Worm (Caenorhabditis elegans) whole organism, L1 larva: ENCODE results near the gene ZK353.3.

Source experiments
- C16A3.4 ChIP-seq: fragments of 150-350 bp; optimal IDR thresholded peaks from 2 replicates; lab custom pipeline; 2014; ENCODE audit warnings: missing biosample characterization, missing genetic modification characterization
- C34B4.2 ChIP-seq: sonication (generic microtip); optimal IDR thresholded peaks from 2 replicates; lab custom pipeline; 2017; ENCODE audit warnings: mild to moderate bottlenecking, missing genetic modification characterization, missing compliant biosample characterization
- F16B12.6 ChIP-seq: fragments of 150-350 bp; optimal IDR thresholded peaks from 2 replicates; lab custom pipeline; 2014; ENCODE audit warnings: missing biosample characterization, missing genetic modification characterization
- alr-1 ChIP-seq: fragments of 200-800 bp; sonication (Bioruptor generic); optimal IDR thresholded peaks from 2 replicates; lab custom pipeline; 2018; ENCODE audit warnings: borderline replicate concordance, mild to moderate bottlenecking, missing genetic modification characterization, missing compliant biosample characterization
- ama-1 ChIP-seq: fragments of 150-350 bp; optimal IDR thresholded peaks from 2 replicates; lab custom pipeline; 2014
- ceh-8 ChIP-seq: fragments of 200-800 bp; sonication (Bioruptor generic); optimal IDR thresholded peaks from 2 replicates; lab custom pipeline; 2018; ENCODE audit warnings: mild to moderate bottlenecking, missing genetic modification characterization, moderate library complexity, missing compliant biosample characterization
- ceh-88 ChIP-seq: fragments of 200-800 bp; sonication (Bioruptor generic); IDR thresholded peaks from 2 replicates; pipeline ENCODE4 v1.3.6; 2022; ENCODE audit warnings: missing genetic modification characterization, missing compliant biosample characterization
- ceh-90 ChIP-seq: sonication (generic microtip); optimal IDR thresholded peaks from 2 replicates; lab custom pipeline; 2016; ENCODE audit warnings: missing genetic modification characterization, missing compliant biosample characterization
- ces-1 ChIP-seq: fragments of 150-350 bp; optimal IDR thresholded peaks from 2 replicates; lab custom pipeline; 2014; ENCODE audit warnings: missing biosample characterization, missing genetic modification reagents, missing genetic modification characterization
- efl-1 ChIP-seq, 4 experiments: fragments of 150-350 bp; optimal IDR thresholded peaks in 3 of 4; peaks in 1 of 4; 1 replicate in 1 of 4; 2 replicates in 3 of 4; lab custom pipeline; 2014; ENCODE audit warnings: missing biosample characterization in 2 of 4, missing genetic modification characterization in 2 of 4, missing genetic modification reagents in 2 of 4
- egl-13 ChIP-seq: sonication (generic microtip); optimal IDR thresholded peaks from 2 replicates; lab custom pipeline; 2016; ENCODE audit warnings: missing genotype, missing genetic modification reagents, missing genetic modification characterization, missing compliant biosample characterization
- elt-2 ChIP-seq: sonication (generic microtip); optimal IDR thresholded peaks from 2 replicates; lab custom pipeline; 2016; ENCODE audit warnings: missing genetic modification characterization, mild to moderate bottlenecking, inconsistent platforms, missing compliant biosample characterization, missing genetic modification reagents
- elt-3 ChIP-seq, 6 experiments: fragments of 150-350 bp in 1 of 6; sonication (generic microtip); optimal IDR thresholded peaks; 2 replicates each; lab custom pipeline; 2017 to 2018; ENCODE audit warnings: missing biosample characterization in 6 of 6, missing genetic modification characterization in 6 of 6, inconsistent platforms in 1 of 6
- fkh-4 ChIP-seq: sonication (generic microtip); optimal IDR thresholded peaks from 2 replicates; lab custom pipeline; 2016; ENCODE audit warnings: missing compliant biosample characterization, missing genetic modification characterization, borderline replicate concordance
- fkh-8 ChIP-seq: sonication (generic microtip); optimal IDR thresholded peaks from 2 replicates; lab custom pipeline; 2016; ENCODE audit warnings: mild to moderate bottlenecking, missing genetic modification characterization, missing compliant biosample characterization
- hlh-4 ChIP-seq: sonication (generic microtip); optimal IDR thresholded peaks from 2 replicates; lab custom pipeline; 2016; ENCODE audit warnings: mild to moderate bottlenecking, missing genetic modification characterization, missing compliant biosample characterization
- hpl-2 ChIP-seq: fragments of 150-350 bp; optimal IDR thresholded peaks from 2 replicates; lab custom pipeline; 2014; ENCODE audit warnings: missing biosample characterization, missing genetic modification reagents, missing genetic modification characterization
- irx-1 ChIP-seq: sonication (generic microtip); optimal IDR thresholded peaks from 2 replicates; lab custom pipeline; 2016; ENCODE audit warnings: missing genetic modification characterization, missing compliant biosample characterization
- isw-1 ChIP-seq: fragments of 200-800 bp; sonication (Bioruptor generic); IDR thresholded peaks from 2 replicates; pipeline ENCODE4 v1.3.6; 2022; ENCODE audit warnings: missing genetic modification characterization, missing compliant biosample characterization
- lin-13 ChIP-seq: fragments of 150-350 bp; optimal IDR thresholded peaks from 2 replicates; lab custom pipeline; 2014; ENCODE audit warnings: missing biosample characterization, missing genetic modification reagents, missing genetic modification characterization
- lin-14 ChIP-seq: fragments of 200-800 bp; sonication (Bioruptor generic); optimal IDR thresholded peaks from 2 replicates; lab custom pipeline; 2018; ENCODE audit warnings: mild to moderate bottlenecking, missing genetic modification characterization, moderate library complexity, missing compliant biosample characterization
- lin-35 ChIP-seq, 2 experiments: fragments of 150-350 bp; optimal IDR thresholded peaks; 2 replicates each; lab custom pipeline; 2014; ENCODE audit warnings: missing biosample characterization in 2 of 2, missing genetic modification characterization in 2 of 2, missing genetic modification reagents in 2 of 2
- lin-39 ChIP-seq: fragments of 150-350 bp; optimal IDR thresholded peaks from 2 replicates; lab custom pipeline; 2014; ENCODE audit warnings: missing biosample characterization, missing genetic modification reagents, missing genetic modification characterization
- lsy-2 ChIP-seq, 2 experiments: fragments of 150-350 bp; optimal IDR thresholded peaks; 2 replicates each; lab custom pipeline; 2014; ENCODE audit warnings: missing biosample characterization in 2 of 2, missing genetic modification characterization in 2 of 2
- mab-9 ChIP-seq: fragments of 200-800 bp; sonication (Bioruptor generic); IDR thresholded peaks from 2 replicates; pipeline ENCODE4 v1.3.6; 2022; ENCODE audit warnings: missing genetic modification reagents, missing genetic modification characterization, missing compliant biosample characterization
- nhr-19 ChIP-seq: fragments of 200-800 bp; sonication (Bioruptor generic); conservative IDR thresholded peaks from 2 replicates; pipeline ENCODE4 v1.3.6; 2022; ENCODE audit warnings: missing genetic modification characterization, missing compliant biosample characterization
- nhr-20 ChIP-seq: sonication (generic microtip); optimal IDR thresholded peaks from 2 replicates; lab custom pipeline; 2016; ENCODE audit warnings: mild to moderate bottlenecking, missing genetic modification characterization, missing compliant biosample characterization
- nhr-237 ChIP-seq: fragments of 150-350 bp; optimal IDR thresholded peaks from 2 replicates; lab custom pipeline; 2014; ENCODE audit warnings: missing biosample characterization, missing genetic modification characterization
- nhr-28 ChIP-seq: fragments of 150-350 bp; optimal IDR thresholded peaks from 2 replicates; lab custom pipeline; 2014; ENCODE audit warnings: missing biosample characterization, missing genetic modification characterization
- nhr-47 ChIP-seq: sonication (generic microtip); optimal IDR thresholded peaks from 2 replicates; lab custom pipeline; 2016; ENCODE audit warnings: mild to moderate bottlenecking, missing genetic modification characterization, moderate library complexity, missing compliant biosample characterization
- nhr-71 ChIP-seq: sonication (generic microtip); optimal IDR thresholded peaks from 2 replicates; lab custom pipeline; 2016; ENCODE audit warnings: mild to moderate bottlenecking, missing genetic modification characterization, moderate library complexity, missing compliant biosample characterization
- nhr-77 ChIP-seq: fragments of 150-350 bp; optimal IDR thresholded peaks from 2 replicates; lab custom pipeline; 2014; ENCODE audit warnings: missing biosample characterization, missing genetic modification characterization
- nhr-84 ChIP-seq: sonication (generic microtip); optimal IDR thresholded peaks from 2 replicates; lab custom pipeline; 2017; ENCODE audit warnings: missing biosample characterization, missing genetic modification characterization
- nhr-85 ChIP-seq: sonication (generic microtip); peaks from one replicate; lab custom pipeline; 2016; ENCODE audit warnings: missing genetic modification characterization, inconsistent platforms, missing compliant biosample characterization
- nhr-90 ChIP-seq: sonication (generic microtip); optimal IDR thresholded peaks from 2 replicates; lab custom pipeline; 2016; ENCODE audit warnings: mild to moderate bottlenecking, missing genetic modification characterization, missing compliant biosample characterization; ENCODE audit not compliant: poor library complexity
- pag-3 ChIP-seq: sonication (generic microtip); optimal IDR thresholded peaks from 2 replicates; lab custom pipeline; 2017; ENCODE audit warnings: missing genetic modification characterization, mild to moderate bottlenecking, missing compliant biosample characterization, antibody characterized with exemption, borderline replicate concordance; ENCODE audit not compliant: insufficient read depth
- pax-3 ChIP-seq: fragments of 200-800 bp; sonication (Bioruptor generic); optimal IDR thresholded peaks from 2 replicates; lab custom pipeline; 2018; ENCODE audit warnings: mild to moderate bottlenecking, missing genetic modification characterization, moderate library complexity, missing compliant biosample characterization
- pqm-1 ChIP-seq: sonication (generic microtip); optimal IDR thresholded peaks from 3 replicates; lab custom pipeline; 2017; ENCODE audit warnings: missing biosample characterization, missing genetic modification characterization
- skn-1 ChIP-seq: fragments of 150-350 bp; optimal IDR thresholded peaks from 2 replicates; lab custom pipeline; 2014; ENCODE audit warnings: missing biosample characterization, missing genetic modification characterization
- sox-4 ChIP-seq: sonication (generic microtip); optimal IDR thresholded peaks from 2 replicates; lab custom pipeline; 2016; ENCODE audit warnings: missing genetic modification characterization, missing compliant biosample characterization
- sptf-1 ChIP-seq: fragments of 150-350 bp; optimal IDR thresholded peaks from 2 replicates; lab custom pipeline; 2014; ENCODE audit warnings: missing biosample characterization, missing genetic modification characterization
- sup-37 ChIP-seq: fragments of 200-800 bp; sonication (Bioruptor generic); optimal IDR thresholded peaks from 2 replicates; lab custom pipeline; 2018; ENCODE audit warnings: mild to moderate bottlenecking, missing genetic modification characterization, missing compliant biosample characterization
- tbx-2 ChIP-seq: sonication (generic microtip); optimal IDR thresholded peaks from 2 replicates; lab custom pipeline; 2016; ENCODE audit warnings: missing genetic modification characterization, missing compliant biosample characterization
- tlp-1 ChIP-seq: fragments of 150-350 bp; optimal IDR thresholded peaks from 2 replicates; lab custom pipeline; 2014; ENCODE audit warnings: missing biosample characterization, missing genetic modification characterization
- unc-130 ChIP-seq: fragments of 150-350 bp; optimal IDR thresholded peaks from 2 replicates; lab custom pipeline; 2017; ENCODE audit warnings: missing biosample characterization, missing genetic modification characterization, inconsistent platforms
- unc-30 ChIP-seq: sonication (generic microtip); optimal IDR thresholded peaks from 2 replicates; lab custom pipeline; 2017; ENCODE audit warnings: missing biosample characterization, missing genetic modification characterization
- unc-62 ChIP-seq: fragments of 150-350 bp; optimal IDR thresholded peaks from 2 replicates; lab custom pipeline; 2014; ENCODE audit warnings: missing biosample characterization, missing genetic modification reagents, missing genetic modification characterization
- xbp-1 ChIP-seq: sonication (generic microtip); optimal IDR thresholded peaks from 2 replicates; lab custom pipeline; 2016; ENCODE audit warnings: missing genetic modification characterization, missing compliant biosample characterization
- ztf-11 ChIP-seq, 2 experiments: sonication (generic microtip); optimal IDR thresholded peaks; 2 replicates each; lab custom pipeline; 2016 to 2017; ENCODE audit warnings: missing genetic modification characterization in 2 of 2, missing biosample characterization in 1 of 2, missing compliant biosample characterization in 1 of 2
- ztf-4 ChIP-seq: fragments of 150-350 bp; optimal IDR thresholded peaks from 2 replicates; lab custom pipeline; 2014; ENCODE audit warnings: missing biosample characterization, missing genetic modification characterization

ZK353.3 gene

ce11 chrIII:8355462-8355815, 40.3 kb upstream of the ZK353.3 start:
- no peak for TF ChIP-seq lin-39 (tag; lab: Kevin White, UChicago)
- TF ChIP-seq isw-1 (GFP tag; lab: Robert Waterston, UW): no peak
- TF ChIP-seq nhr-19 (GFP tag; lab: Robert Waterston, UW): no peak
- no peak for TF ChIP-seq lin-13 (GFP tag; lab: Kevin White, UChicago)
- TF ChIP-seq nhr-237 (tag; lab: Kevin White, UChicago): no peak
- TF ChIP-seq ces-1 (GFP tag; lab: Kevin White, UChicago): no peak
- TF ChIP-seq unc-130: no peak
- no peak for TF ChIP-seq sox-4 (tag; lab: Kevin White, UChicago)
- TF ChIP-seq nhr-84 (tag; lab: Kevin White, UChicago): no peak
- no peak for TF ChIP-seq nhr-20
- no peak for TF ChIP-seq sup-37 (GFP tag; lab: Kevin White, UChicago)
- no peak for TF ChIP-seq irx-1
- no peak for TF ChIP-seq tlp-1
- TF ChIP-seq C16A3.4 (tag; lab: Kevin White, UChicago): no peak
- no peak for TF ChIP-seq ztf-11 (tag; optimal IDR thresholded peaks at IDR 0.05; lab: Kevin White, UChicago)
- TF ChIP-seq, all 84 proteins: peak for 0

- TF ChIP-seq pqm-1 (tag; lab: Kevin White, UChicago) (no peak), C16A3.4 (tag; lab: Kevin White, UChicago) (peak; percentile 69), lin-13 (GFP tag; lab: Kevin White, UChicago) (peak; percentile 56), egl-13 (tag; lab: Kevin White, UChicago) (no peak), ceh-88 (GFP tag; lab: Robert Waterston, UW) (no peak), nhr-85 (peak; percentile 84), irx-1 (peak; percentile 53), elt-2 (peak; percentile 2), alr-1 (no peak), C34B4.2 (tag; lab: Kevin White, UChicago) (no peak), fkh-4 (no peak), ama-1 (lab: Kevin White, UChicago) (no peak), lsy-2 (tag; optimal IDR thresholded peaks at IDR 0.05; lab: Kevin White, UChicago) (peak; percentile 74 to 93), ceh-90 (tag; lab: Kevin White, UChicago) (no peak), fkh-8 (tag; lab: Kevin White, UChicago) (peak; percentile 80), elt-3 (tag; optimal IDR thresholded peaks at IDR 0.05; lab: Kevin White, UChicago) (peak in 2 of 6 experiments; percentile 5 to 24), unc-62 (GFP tag; lab: Kevin White, UChicago) (no peak), mab-9 (GFP tag; lab: Robert Waterston, UW) (no peak), ceh-8 (GFP tag; lab: Kevin White, UChicago) (peak; percentile 10), sptf-1 (tag; lab: Kevin White, UChicago) (no peak), sup-37 (GFP tag; lab: Kevin White, UChicago) (no peak), nhr-20 (peak; percentile 88), hlh-4 (tag; lab: Kevin White, UChicago) (no peak), nhr-47 (tag; lab: Kevin White, UChicago) (peak; percentile 69), lin-39 (tag; lab: Kevin White, UChicago) (no peak), F16B12.6 (tag; lab: Kevin White, UChicago) (peak; percentile 16), efl-1 (optimal IDR thresholded peaks at IDR 0.05; lab: Kevin White, UChicago) (peak; percentile 72 to 85), efl-1 (GFP tag; optimal IDR thresholded peaks at IDR 0.05 in 1 of 2; lab: Kevin White, UChicago) (peak; percentile 53 to 54), unc-30 (tag; lab: Kevin White, UChicago) (no peak), pag-3 (no peak), ztf-4 (peak; percentile 69), nhr-77 (tag; lab: Kevin White, UChicago) (peak; percentile 75), tbx-2 (tag; lab: Kevin White, UChicago) (peak; percentile 74), pax-3 (tag; lab: Kevin White, UChicago) (no peak), hpl-2 (GFP tag; lab: Kevin White, UChicago) (no peak), lin-35 (GFP tag; optimal IDR thresholded peaks at IDR 0.05; lab: Kevin White, UChicago) (peak; percentile 61 to 80), lin-14 (peak; percentile 95), xbp-1 (tag; lab: Kevin White, UChicago) (peak; percentile 57), unc-130 (peak; percentile 42), nhr-90 (peak; percentile 63), nhr-237 (tag; lab: Kevin White, UChicago) (no peak), sox-4 (tag; lab: Kevin White, UChicago) (no peak), nhr-28 (tag; lab: Kevin White, UChicago) (no peak), nhr-71 (tag; lab: Kevin White, UChicago) (peak; percentile 87), skn-1 (tag; lab: Kevin White, UChicago) (peak; percentile 19)
Measured at ce11 chrIII:8356407-8356881, 39.3 kb upstream of the ZK353.3 start.
